Fruit fly (Drosophila melanogaster): ENCODE data around the gene CG13887.

Gene CG13887

dm6 chr3L:799837-800513 lies 37.7 kb upstream of the CG13887 start (continued):
- no peak for TF ChIP-seq Jarid2 (GFP tag; optimal IDR thresholded peaks at IDR 0.05)
- peak; percentile 41 for TF ChIP-seq fd64A (GFP tag; optimal IDR thresholded peaks at IDR 0.05)
- TF ChIP-seq CG17802 (tag; optimal IDR thresholded peaks at IDR 0.05): peak; percentile 36
- no peak for TF ChIP-seq CG2199 (GFP tag; IDR thresholded peaks at IDR 0.05)
- peak; percentile 46 for TF ChIP-seq CG6689 (GFP tag; IDR thresholded peaks at IDR 0.05)
- peak in 1 of 2 experiments; percentile 57 for TF ChIP-seq eve (GFP tag; optimal IDR thresholded peaks at IDR 0.05)
- TF ChIP-seq seq (GFP tag; IDR thresholded peaks at IDR 0.05): no peak
- TF ChIP-seq CG5245 (GFP tag; optimal IDR thresholded peaks at IDR 0.05): no peak
- peak; percentile 23 for TF ChIP-seq CG10267 (tag; optimal IDR thresholded peaks at IDR 0.05)
- peak; percentile 8 for TF ChIP-seq CG1602 (GFP tag; optimal IDR thresholded peaks at IDR 0.05)
- no peak for TF ChIP-seq tgo (GFP tag; IDR thresholded peaks at IDR 0.05)
- no peak for TF ChIP-seq Taf1 (GFP tag; IDR thresholded peaks at IDR 0.05)
- TF ChIP-seq btn (GFP tag; optimal IDR thresholded peaks at IDR 0.05): no peak
- TF ChIP-seq CG13775 (GFP tag; optimal IDR thresholded peaks at IDR 0.05): no peak
- peak; percentile 2 to 30 for TF ChIP-seq Pdp1 (GFP tag; optimal IDR thresholded peaks at IDR 0.05)
- TF ChIP-seq ro (GFP tag; IDR thresholded peaks at IDR 0.05): no peak
- TF ChIP-seq crol (GFP tag; IDR thresholded peaks at IDR 0.05): peak; percentile 63
- TF ChIP-seq unpg (GFP tag; optimal IDR thresholded peaks at IDR 0.05): peak; percentile 56
- peak; percentile 64 for TF ChIP-seq CG18262 (tag; optimal IDR thresholded peaks at IDR 0.05)
- no peak for TF ChIP-seq ems (GFP tag; optimal IDR thresholded peaks at IDR 0.05)
- TF ChIP-seq nmo (GFP tag; optimal IDR thresholded peaks at IDR 0.05): peak; percentile 48
- TF ChIP-seq fd96Cb (tag; optimal IDR thresholded peaks at IDR 0.05): peak; percentile 45
- TF ChIP-seq CG6175 (GFP tag; IDR thresholded peaks at IDR 0.05): no peak
- peak; percentile 54; the same call in 1 of the 2 replicates for TF ChIP-seq Drgx (GFP tag; IDR thresholded peaks at IDR 0.05)
- TF ChIP-seq sd (tag; optimal IDR thresholded peaks at IDR 0.05): peak; percentile 37
- no peak for TF ChIP-seq CG9609 (GFP tag; optimal IDR thresholded peaks at IDR 0.05)
- TF ChIP-seq Six4 (GFP tag; optimal IDR thresholded peaks at IDR 0.05): peak; percentile 14
- peak; percentile 17 for TF ChIP-seq tap (tag; optimal IDR thresholded peaks at IDR 0.05)
- no peak for TF ChIP-seq lov (optimal IDR thresholded peaks at IDR 0.05)
- 0 out of 3 replicates have a peak, but pooled peaks have one; percentile 42 for TF ChIP-seq lov (GFP tag; IDR thresholded peaks at IDR 0.05)
- no peak for TF ChIP-seq CG6791 (GFP tag; IDR thresholded peaks at IDR 0.05; ENCODE audit: partially characterized antibody)
- TF ChIP-seq Camta (GFP tag; optimal IDR thresholded peaks at IDR 0.05): no peak
- no peak for TF ChIP-seq pum (GFP tag; optimal IDR thresholded peaks at IDR 0.05)
- TF ChIP-seq hb (GFP tag; IDR thresholded peaks at IDR 0.05; ENCODE audit: partially characterized antibody): no peak
- TF ChIP-seq CG30403 (GFP tag; optimal IDR thresholded peaks at IDR 0.05): peak; percentile 28
- no peak for TF ChIP-seq lab (GFP tag; optimal IDR thresholded peaks at IDR 0.05)
- no peak for TF ChIP-seq corto (GFP tag; optimal IDR thresholded peaks at IDR 0.05)
- no peak for TF ChIP-seq CoRest (tag; optimal IDR thresholded peaks at IDR 0.05)
- peak; percentile 22 for TF ChIP-seq Ets65A (GFP tag)
- TF ChIP-seq CG17361 (GFP tag; IDR thresholded peaks at IDR 0.05): peak; percentile 54; the same call in 1 of the 3 replicates
- peak; percentile 61 for TF ChIP-seq CG2712 (tag; optimal IDR thresholded peaks at IDR 0.05)
- no peak for TF ChIP-seq CG13296 (GFP tag; optimal IDR thresholded peaks at IDR 0.05)
- no peak for TF ChIP-seq grau (tag; optimal IDR thresholded peaks at IDR 0.05)
- TF ChIP-seq CG12236 (GFP tag; optimal IDR thresholded peaks at IDR 0.05): no peak
- TF ChIP-seq Mrtf (GFP tag; IDR thresholded peaks at IDR 0.05): 0 out of 3 replicates have a peak, but pooled peaks have one; percentile 39
- TF ChIP-seq bab2 (GFP tag; optimal IDR thresholded peaks at IDR 0.05): no peak
- peak; percentile 13 for TF ChIP-seq CG10209 (GFP tag; optimal IDR thresholded peaks at IDR 0.05)
- no peak for TF ChIP-seq scrt (GFP tag; optimal IDR thresholded peaks at IDR 0.05)
- TF ChIP-seq CG31441 (GFP tag; IDR thresholded peaks at IDR 0.05): peak; percentile 56; the same call in 1 of the 2 replicates
- TF ChIP-seq CG7963 (GFP tag; IDR thresholded peaks at IDR 0.05; ENCODE audit: partially characterized antibody): no peak
